Fruit fly (Drosophila melanogaster) whole organism, embryonic: ENCODE data around the gene CG17327.

ENCODE experiments used
- Asciz ChIP-seq: fragments of 200-800 bp; sonication (Bioruptor generic); optimal IDR thresholded peaks from 2 replicates; lab custom pipeline; 2017; ENCODE audit warnings: missing biosample characterization, mild to moderate bottlenecking, missing genetic modification characterization, missing genetic modification reagents
- BEAF-32 ChIP-seq: fragments of 200-800 bp; sonication (Bioruptor generic); optimal IDR thresholded peaks from 3 replicates; lab custom pipeline; 2017; ENCODE audit warnings: missing biosample characterization, missing genetic modification characterization, mild to moderate bottlenecking, moderate library complexity, missing genetic modification reagents
- BtbVII ChIP-seq: fragments of 200-800 bp; sonication (Bioruptor generic); optimal IDR thresholded peaks from 3 replicates; lab custom pipeline; 2017; ENCODE audit warnings: missing biosample characterization, mild to moderate bottlenecking, missing genetic modification characterization
- CG12659 ChIP-seq: fragments of 200-800 bp; sonication (Bioruptor generic); optimal IDR thresholded peaks from 3 replicates; lab custom pipeline; 2017; ENCODE audit warnings: mild to moderate bottlenecking, missing biosample characterization, missing genetic modification reagents, missing genetic modification characterization
- CG14050 ChIP-seq: fragments of 200-800 bp; sonication (Bioruptor generic); IDR thresholded peaks from 3 replicates; pipeline ENCODE4 v1.3.6; 2022; ENCODE audit warnings: missing biosample characterization, missing genetic modification characterization
- CG14667 ChIP-seq: fragments of 200-800 bp; sonication (Bioruptor generic); IDR thresholded peaks from 2 replicates; pipeline ENCODE4 v1.3.6; 2022; ENCODE audit warnings: missing biosample characterization, missing genetic modification characterization
- CG14965 ChIP-seq: fragments of 200-800 bp; sonication (Bioruptor generic); optimal IDR thresholded peaks from 2 replicates; lab custom pipeline; 2016; ENCODE audit warnings: missing biosample characterization, missing genetic modification characterization, borderline replicate concordance
- CG15269 ChIP-seq: fragments of 200-800 bp; sonication (Bioruptor generic); optimal IDR thresholded peaks from 2 replicates; lab custom pipeline; 2018; ENCODE audit warnings: missing biosample characterization, mild to moderate bottlenecking, missing genetic modification characterization, moderate library complexity
- CG15514 ChIP-seq: fragments of 200-800 bp; sonication (Bioruptor generic); optimal IDR thresholded peaks from 3 replicates; lab custom pipeline; 2017; ENCODE audit warnings: missing biosample characterization, missing genetic modification characterization, mild to moderate bottlenecking, moderate library complexity, missing genetic modification reagents
- CG18619 ChIP-seq: fragments of 200-800 bp; sonication (Bioruptor generic); optimal IDR thresholded peaks from 3 replicates; lab custom pipeline; 2017; ENCODE audit warnings: missing biosample characterization, mild to moderate bottlenecking, missing genetic modification characterization
- CG31441 ChIP-seq: fragments of 200-800 bp; sonication (Bioruptor generic); IDR thresholded peaks from 2 replicates; pipeline ENCODE4 v1.3.6; 2022; ENCODE audit warnings: missing biosample characterization, missing genetic modification characterization
- CG32772 ChIP-seq: fragments of 200-800 bp; sonication (Bioruptor generic); IDR thresholded peaks from 2 replicates; pipeline ENCODE4 v1.3.6; 2022; ENCODE audit warnings: missing biosample characterization, missing genetic modification characterization
- CG3726 ChIP-seq: fragments of 200-800 bp; sonication (Bioruptor generic); IDR thresholded peaks from 3 replicates; pipeline ENCODE4, ENCODE4 v1.3.6; 2022; ENCODE audit warnings: missing biosample characterization, missing genetic modification characterization
- CG3838 ChIP-seq: fragments of 200-800 bp; sonication (Bioruptor generic); optimal IDR thresholded peaks from 3 replicates; lab custom pipeline; 2016; ENCODE audit warnings: missing biosample characterization, missing genetic modification characterization
- CG3995 ChIP-seq: fragments of 200-800 bp; sonication (Bioruptor generic); optimal IDR thresholded peaks from 3 replicates; lab custom pipeline; 2016; ENCODE audit warnings: missing biosample characterization, missing genetic modification characterization
- CG6813 ChIP-seq: fragments of 200-800 bp; sonication (Bioruptor generic); optimal IDR thresholded peaks from 2 replicates; lab custom pipeline; 2017; ENCODE audit warnings: missing biosample characterization, missing genetic modification characterization, mild to moderate bottlenecking, moderate library complexity, missing genetic modification reagents
- CG8089 ChIP-seq: fragments of 200-800 bp; sonication (Bioruptor generic); optimal IDR thresholded peaks from 3 replicates; lab custom pipeline; 2016; ENCODE audit warnings: missing biosample characterization, missing genetic modification characterization
- CG8290 ChIP-seq, 3 experiments: fragments of 200-800 bp; sonication (Bioruptor generic); optimal IDR thresholded peaks; 2 replicates each; lab custom pipeline; 2016 to 2019; ENCODE audit warnings: missing biosample characterization in 3 of 3, missing genetic modification characterization in 3 of 3, mild to moderate bottlenecking in 2 of 3, moderate library complexity in 1 of 3
- D19B ChIP-seq: fragments of 200-800 bp; sonication (Bioruptor generic); optimal IDR thresholded peaks from 2 replicates; lab custom pipeline; 2017; ENCODE audit warnings: missing biosample characterization, mild to moderate bottlenecking, missing genetic modification characterization
- Dfd ChIP-seq, 2 experiments: fragments of >200 bp; optimal IDR thresholded peaks; 2 replicates each; lab custom pipeline; 2017; ENCODE audit warnings: missing biosample characterization in 2 of 2, missing genetic modification characterization in 2 of 2
- H2.0 ChIP-seq: fragments of 200-800 bp; sonication (Bioruptor generic); IDR thresholded peaks from 2 replicates; pipeline ENCODE4 v1.3.6; 2022; ENCODE audit warnings: missing biosample characterization, missing genetic modification characterization
- HmgD ChIP-seq: fragments of 200-800 bp; sonication (Bioruptor generic); optimal IDR thresholded peaks from 3 replicates; lab custom pipeline; 2016; ENCODE audit warnings: missing biosample characterization, missing genetic modification characterization
- Hr39 ChIP-seq: fragments of >200 bp; optimal IDR thresholded peaks from 2 replicates; lab custom pipeline; 2017
- Hr51 ChIP-seq, 2 experiments: fragments of 200-800 bp; sonication (Bioruptor generic); optimal IDR thresholded peaks; 2 replicates in 1 of 2; 3 replicates in 1 of 2; lab custom pipeline; 2016 to 2018; ENCODE audit warnings: missing biosample characterization in 2 of 2, missing genetic modification characterization in 2 of 2, mild to moderate bottlenecking in 1 of 2, moderate library complexity in 1 of 2
- Nf-YA ChIP-seq: fragments of 200-800 bp; sonication (Bioruptor generic); IDR thresholded peaks from 2 replicates; pipeline ENCODE4 v1.3.6; 2022; ENCODE audit warnings: missing biosample characterization, missing genetic modification characterization
- Pdp1 ChIP-seq, 2 experiments: fragments of 200-800 bp; sonication (Bioruptor generic); optimal IDR thresholded peaks; 3 replicates each; lab custom pipeline; 2016; ENCODE audit warnings: missing biosample characterization in 2 of 2, missing genetic modification characterization in 2 of 2, mild to moderate bottlenecking in 1 of 2, moderate library complexity in 1 of 2
- Spps ChIP-seq: fragments of 200-800 bp; sonication (Bioruptor generic); optimal IDR thresholded peaks from 2 replicates; lab custom pipeline; 2018; ENCODE audit warnings: missing biosample characterization, mild to moderate bottlenecking, missing genetic modification characterization
- YL-1 ChIP-seq: fragments of 200-800 bp; sonication (Bioruptor generic); optimal IDR thresholded peaks from 3 replicates; lab custom pipeline; 2017; ENCODE audit warnings: missing biosample characterization, mild to moderate bottlenecking, missing genetic modification characterization
- bcd ChIP-seq: fragments of 200-800 bp; sonication (Bioruptor generic); optimal IDR thresholded peaks from 2 replicates; lab custom pipeline; 2017; ENCODE audit warnings: missing biosample characterization, mild to moderate bottlenecking, missing genetic modification characterization
- bowl ChIP-seq: fragments of 200-800 bp; sonication (Bioruptor generic); IDR thresholded peaks from 2 replicates; pipeline ENCODE4 v1.3.6; 2022; ENCODE audit warnings: missing biosample characterization, missing genetic modification characterization
- bsh ChIP-seq, 2 experiments: fragments of 200-800 bp; sonication (Bioruptor generic); optimal IDR thresholded peaks; 2 replicates each; lab custom pipeline; 2017 to 2018; ENCODE audit warnings: mild to moderate bottlenecking in 2 of 2, missing biosample characterization in 2 of 2, missing genetic modification characterization in 2 of 2, moderate library complexity in 1 of 2
- cad ChIP-seq: fragments of >200 bp; optimal IDR thresholded peaks from 2 replicates; lab custom pipeline; 2017; ENCODE audit warnings: missing biosample characterization, missing genetic modification characterization
- dati ChIP-seq: fragments of 200-800 bp; sonication (Bioruptor generic); IDR thresholded peaks from 2 replicates; pipeline ENCODE4 v1.3.6; 2022; ENCODE audit warnings: missing biosample characterization, missing genetic modification characterization
- dpn ChIP-seq, 2 experiments: fragments of 200-800 bp; sonication (Bioruptor generic); optimal IDR thresholded peaks; 3 replicates each; lab custom pipeline; 2016; ENCODE audit warnings: missing biosample characterization in 2 of 2, missing genetic modification characterization in 2 of 2
- fd102C ChIP-seq: fragments of 200-800 bp; sonication (Bioruptor generic); optimal IDR thresholded peaks from 2 replicates; lab custom pipeline; 2018; ENCODE audit warnings: missing biosample characterization, mild to moderate bottlenecking, missing genetic modification characterization, moderate library complexity
- fd96Cb ChIP-seq: fragments of 200-800 bp; sonication (Bioruptor generic); optimal IDR thresholded peaks from 2 replicates; lab custom pipeline; 2018; ENCODE audit warnings: missing biosample characterization, mild to moderate bottlenecking, missing genetic modification characterization, moderate library complexity
- fru ChIP-seq: fragments of >200 bp; optimal IDR thresholded peaks from 2 replicates; lab custom pipeline; 2017
- h ChIP-seq: fragments of >200 bp; optimal IDR thresholded peaks from 2 replicates; lab custom pipeline; 2017
- ham ChIP-seq: fragments of 200-800 bp; sonication (Bioruptor generic); IDR thresholded peaks from 2 replicates; pipeline ENCODE4 v1.3.6; 2022; ENCODE audit warnings: missing biosample characterization, missing genetic modification characterization
- hth ChIP-seq: fragments of >200 bp; optimal IDR thresholded peaks from 2 replicates; lab custom pipeline; 2017; ENCODE audit warnings: inconsistent platforms
- kah ChIP-seq: fragments of 200-800 bp; sonication (Bioruptor generic); optimal IDR thresholded peaks from 2 replicates; lab custom pipeline; 2018; ENCODE audit warnings: missing biosample characterization, mild to moderate bottlenecking, missing genetic modification characterization
- lab ChIP-seq: fragments of 200-800 bp; sonication (Bioruptor generic); optimal IDR thresholded peaks from 3 replicates; lab custom pipeline; 2017; ENCODE audit warnings: missing biosample characterization, missing genetic modification characterization, mild to moderate bottlenecking, moderate library complexity, missing genetic modification reagents
- maf-S ChIP-seq: fragments of 200-800 bp; sonication (Bioruptor generic); optimal IDR thresholded peaks from 2 replicates; lab custom pipeline; 2016; ENCODE audit warnings: missing biosample characterization, missing genetic modification characterization
- slp2 ChIP-seq: fragments of 200-800 bp; sonication (Bioruptor generic); optimal IDR thresholded peaks from 2 replicates; lab custom pipeline; 2016; ENCODE audit warnings: missing biosample characterization, missing genetic modification characterization
- stc ChIP-seq: fragments of 200-800 bp; sonication (Bioruptor generic); IDR thresholded peaks from 2 replicates; pipeline ENCODE4 v1.3.6; 2022; ENCODE audit warnings: missing biosample characterization, missing genetic modification characterization
- stwl ChIP-seq: fragments of 200-800 bp; sonication (Bioruptor generic); optimal IDR thresholded peaks from 3 replicates; lab custom pipeline; 2018; ENCODE audit warnings: missing biosample characterization, mild to moderate bottlenecking, missing genetic modification characterization, moderate library complexity
- tap ChIP-seq: fragments of 200-800 bp; optimal IDR thresholded peaks from 3 replicates; lab custom pipeline; 2019; ENCODE audit warnings: missing biosample characterization, mild to moderate bottlenecking, missing genetic modification characterization, moderate library complexity
- tll ChIP-seq, 2 experiments: fragments of 200-800 bp in 1 of 2; fragments of >200 bp in 1 of 2; sonication (Bioruptor generic) in 1 of 2; optimal IDR thresholded peaks; 2 replicates each; lab custom pipeline; 2017 to 2019; ENCODE audit warnings: missing biosample characterization in 2 of 2, missing genetic modification characterization in 2 of 2, mild to moderate bottlenecking in 1 of 2, moderate library complexity in 1 of 2
- usp ChIP-seq: fragments of >200 bp; optimal IDR thresholded peaks from 2 replicates; lab custom pipeline; 2017; ENCODE audit warnings: missing biosample characterization, missing genetic modification characterization
- wor ChIP-seq: fragments of 200-800 bp; sonication (Bioruptor generic); IDR thresholded peaks from 2 replicates; pipeline ENCODE4 v1.3.6; 2022; ENCODE audit warnings: missing biosample characterization, missing genetic modification characterization
- yki ChIP-seq: fragments of >200 bp; optimal IDR thresholded peaks from 3 replicates; lab custom pipeline; 2018

Gene CG17327

dm6 chr3R:12997550-12998233, at the start of gene CG17327, which contains the start of the genes CG44194 and CG7518 (continued):
- TF ChIP-seq CG12659 (GFP tag; lab: Kevin White, UChicago) (peak; percentile 70), tap (no peak), CG6813 (no peak), CG15269 (tag; lab: Kevin White, UChicago) (no peak), CG3995 (GFP tag; lab: Kevin White, UChicago) (peak; percentile 83), h (lab: Kevin White, UChicago) (no peak), cad (GFP tag; lab: Kevin White, UChicago) (no peak), Asciz (no peak), stwl (tag; lab: Kevin White, UChicago) (peak; percentile 41), CG14050 (GFP tag; lab: Robert Waterston, UW) (no peak), CG8089 (peak; percentile 17), CG18619 (GFP tag; lab: Kevin White, UChicago) (no peak), Nf-YA (GFP tag; lab: Robert Waterston, UW) (no peak), wor (GFP tag; lab: Robert Waterston, UW) (no peak), BEAF-32 (peak; percentile 77), D19B (no peak), slp2 (GFP tag; lab: Kevin White, UChicago) (no peak), CG3726 (GFP tag; lab: Robert Waterston, UW) (no peak), yki (lab: Kevin White, UChicago) (no peak), bcd (no peak), Hr39 (lab: Kevin White, UChicago) (no peak), bsh (GFP tag; optimal IDR thresholded peaks at IDR 0.05; lab: Kevin White, UChicago) (no peak), H2.0 (GFP tag; lab: Robert Waterston, UW) (no peak), ham (GFP tag; lab: Robert Waterston, UW) (no peak), usp (no peak), hth (no peak), lab (GFP tag; lab: Kevin White, UChicago) (no peak), YL-1 (GFP tag; lab: Kevin White, UChicago) (peak; percentile 43), dpn (GFP tag; optimal IDR thresholded peaks at IDR 0.05; lab: Kevin White, UChicago) (peak; percentile 35 to 39), CG14667 (GFP tag; lab: Robert Waterston, UW) (no peak), fru (lab: Kevin White, UChicago) (peak; percentile 11), tll (GFP tag; optimal IDR thresholded peaks at IDR 0.05; lab: Kevin White, UChicago) (peak in 1 of 2 experiments; percentile 25), CG8290 (GFP tag; optimal IDR thresholded peaks at IDR 0.05; lab: Kevin White, UChicago) (no peak), CG8290 (tag; optimal IDR thresholded peaks at IDR 0.05; lab: Kevin White, UChicago) (no peak), kah (GFP tag; lab: Kevin White, UChicago) (no peak), fd102C (GFP tag; lab: Kevin White, UChicago) (no peak), HmgD (GFP tag; lab: Kevin White, UChicago) (peak; percentile 52), Pdp1 (GFP tag; optimal IDR thresholded peaks at IDR 0.05; lab: Kevin White, UChicago) (peak; percentile 18 to 59), CG14965 (GFP tag; lab: Kevin White, UChicago) (no peak), maf-S (no peak), CG32772 (no peak), CG31441 (GFP tag; lab: Robert Waterston, UW) (no peak), Dfd (GFP tag; optimal IDR thresholded peaks at IDR 0.05; lab: Kevin White, UChicago) (no peak), bowl (GFP tag; lab: Robert Waterston, UW) (no peak), Hr51 (GFP tag; optimal IDR thresholded peaks at IDR 0.05; lab: Kevin White, UChicago) (no peak), fd96Cb (tag; lab: Kevin White, UChicago) (peak; percentile 5), BtbVII (GFP tag; lab: Kevin White, UChicago) (no peak), CG3838 (GFP tag; lab: Kevin White, UChicago) (no peak), dati (GFP tag; lab: Robert Waterston, UW) (no peak), Spps (tag; lab: Kevin White, UChicago) (no peak), CG15514 (GFP tag; lab: Kevin White, UChicago) (peak; percentile 42), stc (no peak)
